Worm (Caenorhabditis elegans): ENCODE data around the gene F26D11.13.
A peak's percentile ranks its signal among the peaks of the same experiment; 100 is the strongest.

The F26D11.13 gene

ce11 chrV:7980370-7980987 is 26.0 kb upstream of the F26D11.13 start (continued):
- TF ChIP-seq mxl-2 (GFP tag; conservative IDR thresholded peaks at IDR 0.05) (no peak), hmg-1.1 (GFP tag; IDR thresholded peaks at IDR 0.05) (0 out of 2 replicates have a peak, but pooled peaks have one; percentile 58), F49E8.2 (tag; optimal IDR thresholded peaks at IDR 0.05; ENCODE audit: borderline replicate concordance) (no peak), nhr-11 (tag; optimal IDR thresholded peaks at IDR 0.05) (peak; percentile 29), php-3 (GFP tag; IDR thresholded peaks at IDR 0.05) (no peak), nhr-41 (GFP tag; IDR thresholded peaks at IDR 0.05) (no peak), F26F4.8 (GFP tag; conservative IDR thresholded peaks at IDR 0.05) (no peak), rbr-2 (tag; optimal IDR thresholded peaks at IDR 0.05) (peak; percentile 60), duxl-1 (tag; optimal IDR thresholded peaks at IDR 0.05; ENCODE audit: poor library complexity) (no peak), cey-2 (tag; optimal IDR thresholded peaks at IDR 0.05; ENCODE audit: borderline replicate concordance, insufficient read depth) (no peak), nhr-25 (tag; optimal IDR thresholded peaks at IDR 0.05; ENCODE audit: borderline replicate concordance, insufficient read depth) (no peak), unc-39 (tag; optimal IDR thresholded peaks at IDR 0.05) (no peak), Y75B8A.6 (GFP tag; IDR thresholded peaks at IDR 0.05) (no peak), aly-2 (tag; optimal IDR thresholded peaks at IDR 0.05) (no peak), jun-1 (tag; optimal IDR thresholded peaks at IDR 0.05) (no peak), Y105C5A.15 (GFP tag; IDR thresholded peaks at IDR 0.05) (no peak), ceh-28 (tag; optimal IDR thresholded peaks at IDR 0.05) (no peak), nhr-102 (tag; optimal IDR thresholded peaks at IDR 0.05) (no peak), snpc-1.2 (GFP tag; IDR thresholded peaks at IDR 0.05) (no peak), zip-2 (tag; optimal IDR thresholded peaks at IDR 0.05) (no peak), ces-1 (GFP tag; optimal IDR thresholded peaks at IDR 0.05) (no peak), lin-13 (GFP tag; optimal IDR thresholded peaks at IDR 0.05) (no peak), ceh-44 (GFP tag; IDR thresholded peaks at IDR 0.05) (no peak), T20F7.1 (GFP tag; optimal IDR thresholded peaks at IDR 0.05) (no peak), F44E2.7 (GFP tag; IDR thresholded peaks at IDR 0.05) (no peak), nhr-28 (tag; optimal IDR thresholded peaks at IDR 0.05) (no peak), dve-1 (tag; optimal IDR thresholded peaks at IDR 0.05; ENCODE audit: insufficient read depth) (no peak), ZK337.2 (GFP tag; IDR thresholded peaks at IDR 0.05) (no peak), daf-16 (GFP tag; optimal IDR thresholded peaks at IDR 0.05) (peak in 1 of 2 experiments; percentile 36), daf-16 (tag; optimal IDR thresholded peaks at IDR 0.05) (no peak), skn-1 (tag; optimal IDR thresholded peaks at IDR 0.05) (no peak), dmd-8 (GFP tag; IDR thresholded peaks at IDR 0.05) (no peak), snpc-4 (tag; optimal IDR thresholded peaks at IDR 0.05) (no peak), dmd-6 (GFP tag; IDR thresholded peaks at IDR 0.05) (no peak), spr-3 (GFP tag; optimal IDR thresholded peaks at IDR 0.05) (no peak), lir-3 (tag; optimal IDR thresholded peaks at IDR 0.05) (no peak), mes-2 (tag; optimal IDR thresholded peaks at IDR 0.05; ENCODE audit: poor library complexity, severe bottlenecking) (no peak), hlh-11 (tag; optimal IDR thresholded peaks at IDR 0.05) (peak; percentile 38), daf-8 (GFP tag; IDR thresholded peaks at IDR 0.05) (no peak), aha-1 (tag) (peak; percentile 97), lsy-2 (tag; optimal IDR thresholded peaks at IDR 0.05) (peak in 1 of 2 experiments; percentile 63), madf-5 (GFP tag; IDR thresholded peaks at IDR 0.05) (no peak), nhr-111 (GFP tag; optimal IDR thresholded peaks at IDR 0.05) (no peak), daf-12 (tag; optimal IDR thresholded peaks at IDR 0.05) (no peak), ceh-20 (GFP tag; IDR thresholded peaks at IDR 0.05) (0 out of 2 replicates have a peak, but pooled peaks have one; percentile 50), mdl-1 (tag; optimal IDR thresholded peaks at IDR 0.05) (peak in 1 of 2 experiments; percentile 65), Y48G9A.11 (GFP tag; IDR thresholded peaks at IDR 0.05) (no peak), nhr-10 (tag; optimal IDR thresholded peaks at IDR 0.05) (no peak), pqm-1 (tag; optimal IDR thresholded peaks at IDR 0.05) (no peak), lin-38 (GFP tag; IDR thresholded peaks at IDR 0.05) (no peak), ztf-7 (tag; optimal IDR thresholded peaks at IDR 0.05) (no peak)

Measured in whole organism, L4 larva.